Fruit fly (Drosophila melanogaster) whole organism, prepupa: ENCODE results near the gene CG34253.

ENCODE experiments used
- Blimp-1 ChIP-seq: fragments of 200-800 bp; sonication (Bioruptor generic); optimal IDR thresholded peaks from 3 replicates; lab custom pipeline; 2017; ENCODE audit warnings: missing biosample characterization, missing genetic modification characterization, mild to moderate bottlenecking, moderate library complexity, missing genetic modification reagents
- CG10631 ChIP-seq: fragments of 200-800 bp; sonication (Bioruptor generic); optimal IDR thresholded peaks from 2 replicates; lab custom pipeline; 2016; ENCODE audit warnings: missing biosample characterization, missing genetic modification characterization
- CG10669 ChIP-seq: fragments of 200-800 bp; sonication (Bioruptor generic); optimal IDR thresholded peaks from 3 replicates; lab custom pipeline; 2018; ENCODE audit warnings: missing biosample characterization, mild to moderate bottlenecking, missing genetic modification characterization, moderate library complexity
- CG11294 ChIP-seq: fragments of 200-800 bp; sonication (Bioruptor generic); IDR thresholded peaks from 2 replicates; pipeline ENCODE4 v1.3.6; 2022; ENCODE audit warnings: missing biosample characterization, missing genetic modification characterization
- CG11762 ChIP-seq: fragments of 200-800 bp; sonication (Bioruptor generic); optimal IDR thresholded peaks from 3 replicates; lab custom pipeline; 2016; ENCODE audit warnings: missing biosample characterization, missing genetic modification characterization; ENCODE audit not compliant: insufficient read depth
- CG11902 ChIP-seq: fragments of 200-800 bp; sonication (Bioruptor generic); optimal IDR thresholded peaks from 3 replicates; lab custom pipeline; 2016; ENCODE audit warnings: missing biosample characterization, missing genetic modification characterization
- CG15336 ChIP-seq: fragments of 200-800 bp; sonication (Bioruptor generic); IDR thresholded peaks from 2 replicates; pipeline ENCODE4 v1.3.6; 2022; ENCODE audit warnings: missing biosample characterization, missing genetic modification characterization
- CG1621 ChIP-seq: fragments of 200-800 bp; sonication (Bioruptor generic); optimal IDR thresholded peaks from 3 replicates; lab custom pipeline; 2018; ENCODE audit warnings: missing biosample characterization, mild to moderate bottlenecking, missing genetic modification characterization
- CG16779 ChIP-seq: fragments of 200-800 bp; sonication (Bioruptor generic); optimal IDR thresholded peaks from 3 replicates; lab custom pipeline; 2017; ENCODE audit warnings: missing biosample characterization, mild to moderate bottlenecking, missing genetic modification characterization
- CG31627 ChIP-seq: fragments of 200-800 bp; sonication (Bioruptor generic); optimal IDR thresholded peaks from 3 replicates; lab custom pipeline; 2016; ENCODE audit warnings: missing biosample characterization, missing genetic modification characterization
- CG32006 ChIP-seq: fragments of 200-800 bp; sonication (Bioruptor generic); optimal IDR thresholded peaks from 3 replicates; lab custom pipeline; 2017; ENCODE audit warnings: missing biosample characterization, mild to moderate bottlenecking, missing genetic modification characterization
- CG34406 ChIP-seq: fragments of 200-800 bp; sonication (Bioruptor generic); optimal IDR thresholded peaks from 3 replicates; lab custom pipeline; 2016; ENCODE audit warnings: missing biosample characterization, missing genetic modification characterization
- CG3919 ChIP-seq: fragments of 200-800 bp; sonication (Bioruptor generic); optimal IDR thresholded peaks from 3 replicates; lab custom pipeline; 2016; ENCODE audit warnings: missing biosample characterization, missing genetic modification characterization
- CG6163 ChIP-seq: fragments of 200-800 bp; sonication (Bioruptor generic); IDR thresholded peaks from 3 replicates; pipeline ENCODE4 v1.3.6; 2022; ENCODE audit warnings: missing biosample characterization, missing genetic modification characterization
- CG6276 ChIP-seq: fragments of 200-800 bp; sonication (Bioruptor generic); optimal IDR thresholded peaks from 2 replicates; lab custom pipeline; 2017; ENCODE audit warnings: missing biosample characterization, mild to moderate bottlenecking, missing genetic modification characterization
- CG6792 ChIP-seq: fragments of 200-800 bp; sonication (Bioruptor generic); optimal IDR thresholded peaks from 3 replicates; lab custom pipeline; 2016; ENCODE audit warnings: missing biosample characterization, missing genetic modification characterization
- CG6854 ChIP-seq: fragments of 200-800 bp; sonication (Bioruptor generic); optimal IDR thresholded peaks from 2 replicates; lab custom pipeline; 2017; ENCODE audit warnings: missing biosample characterization, mild to moderate bottlenecking, missing genetic modification characterization
- CG7368 ChIP-seq: fragments of 200-800 bp; sonication (Bioruptor generic); optimal IDR thresholded peaks from 3 replicates; lab custom pipeline; 2016; ENCODE audit warnings: missing biosample characterization, missing genetic modification characterization
- CG8319 ChIP-seq: fragments of 200-800 bp; sonication (Bioruptor generic); optimal IDR thresholded peaks from 3 replicates; lab custom pipeline; 2016; ENCODE audit warnings: missing biosample characterization, missing genetic modification characterization
- CG8632 ChIP-seq: fragments of 200-800 bp; sonication (Bioruptor generic); optimal IDR thresholded peaks from 3 replicates; lab custom pipeline; 2016; ENCODE audit warnings: missing biosample characterization, missing genetic modification characterization
- CG9139 ChIP-seq: fragments of 200-800 bp; sonication (Bioruptor generic); optimal IDR thresholded peaks from 3 replicates; lab custom pipeline; 2017; ENCODE audit warnings: missing biosample characterization, mild to moderate bottlenecking, missing genetic modification characterization
- Eip75B ChIP-seq: fragments of 200-800 bp; sonication (Bioruptor generic); optimal IDR thresholded peaks from 3 replicates; lab custom pipeline; 2016; ENCODE audit warnings: missing biosample characterization, missing genetic modification characterization
- Eip78C ChIP-seq: fragments of 200-800 bp; sonication (Bioruptor generic); peaks from one replicate; lab custom pipeline; 2016; ENCODE audit warnings: missing biosample characterization, missing genetic modification characterization
- Eip93F ChIP-seq: fragments of 200-800 bp; sonication (Bioruptor generic); optimal IDR thresholded peaks from 2 replicates; lab custom pipeline; 2016; ENCODE audit warnings: missing biosample characterization, mild to moderate bottlenecking, missing genetic modification characterization
- Gug ChIP-seq: fragments of 200-800 bp; sonication (Bioruptor generic); IDR thresholded peaks from 2 replicates; pipeline ENCODE4 v1.3.6; 2022; ENCODE audit warnings: missing biosample characterization, missing genetic modification characterization
- Hr38 ChIP-seq: sonication (Bioruptor generic); optimal IDR thresholded peaks from 2 replicates; lab custom pipeline; 2016; ENCODE audit warnings: missing biosample characterization, missing genetic modification characterization
- Hr39 ChIP-seq: fragments of 200-800 bp; sonication (Bioruptor generic); optimal IDR thresholded peaks from 2 replicates; lab custom pipeline; 2016; ENCODE audit warnings: missing biosample characterization, missing genetic modification characterization
- Lpt ChIP-seq: fragments of 200-800 bp; sonication (Bioruptor generic); optimal IDR thresholded peaks from 3 replicates; lab custom pipeline; 2016; ENCODE audit warnings: missing biosample characterization, missing genetic modification characterization
- Met ChIP-seq: fragments of 200-800 bp; sonication (Bioruptor generic); optimal IDR thresholded peaks from 3 replicates; lab custom pipeline; 2016; ENCODE audit warnings: missing biosample characterization, missing genetic modification characterization
- OdsH ChIP-seq: fragments of 200-800 bp; sonication (Bioruptor generic); optimal IDR thresholded peaks from 3 replicates; lab custom pipeline; 2016; ENCODE audit warnings: missing biosample characterization, missing genetic modification characterization
- Smox ChIP-seq: fragments of 200-800 bp; sonication (Bioruptor generic); optimal IDR thresholded peaks from 3 replicates; lab custom pipeline; 2016; ENCODE audit warnings: missing biosample characterization, missing genetic modification characterization
- Sox14 ChIP-seq: fragments of 200-800 bp; sonication (Bioruptor generic); optimal IDR thresholded peaks from 3 replicates; lab custom pipeline; 2016; ENCODE audit warnings: missing biosample characterization, missing genetic modification characterization
- Sox15 ChIP-seq: fragments of 200-800 bp; sonication (Bioruptor generic); optimal IDR thresholded peaks from 3 replicates; lab custom pipeline; 2016; ENCODE audit warnings: missing biosample characterization, missing genetic modification characterization
- achi ChIP-seq: fragments of 200-800 bp; sonication (Bioruptor generic); optimal IDR thresholded peaks from 3 replicates; lab custom pipeline; 2016; ENCODE audit warnings: missing biosample characterization, missing genetic modification characterization
- cyc ChIP-seq: fragments of 200-800 bp; sonication (Bioruptor generic); optimal IDR thresholded peaks from 3 replicates; lab custom pipeline; 2016; ENCODE audit warnings: missing biosample characterization, missing genetic modification characterization
- dsx ChIP-seq: fragments of 200-800 bp; optimal IDR thresholded peaks from 3 replicates; lab custom pipeline; 2019; ENCODE audit warnings: missing biosample characterization, mild to moderate bottlenecking, missing genetic modification characterization, moderate library complexity; ENCODE audit not compliant: poor library complexity, severe bottlenecking
- eg ChIP-seq: fragments of 200-800 bp; sonication (Bioruptor generic); IDR thresholded peaks from 3 replicates; pipeline ENCODE4 v1.3.6; 2022; ENCODE audit warnings: missing biosample characterization, missing genetic modification characterization
- fd59A ChIP-seq: fragments of 200-800 bp; sonication (Bioruptor generic); optimal IDR thresholded peaks from 2 replicates; lab custom pipeline; 2017; ENCODE audit warnings: missing biosample characterization, mild to moderate bottlenecking, missing genetic modification characterization, missing genetic modification reagents
- fd85E ChIP-seq: fragments of 200-800 bp; sonication (Bioruptor generic); optimal IDR thresholded peaks from 3 replicates; lab custom pipeline; 2016; ENCODE audit warnings: missing biosample characterization, missing genetic modification characterization
- fkh ChIP-seq: fragments of 200-800 bp; sonication (Bioruptor generic); optimal IDR thresholded peaks from 3 replicates; lab custom pipeline; 2017; ENCODE audit warnings: missing biosample characterization, mild to moderate bottlenecking, missing genetic modification characterization, moderate library complexity
- lz ChIP-seq: fragments of 200-800 bp; sonication (Bioruptor generic); optimal IDR thresholded peaks from 3 replicates; lab custom pipeline; 2016; ENCODE audit warnings: missing biosample characterization, missing genetic modification characterization
- net ChIP-seq: fragments of 200-800 bp; sonication (Bioruptor generic); optimal IDR thresholded peaks from 3 replicates; lab custom pipeline; 2016; ENCODE audit warnings: missing biosample characterization, missing genetic modification characterization
- salr ChIP-seq, 2 experiments: fragments of 200-800 bp; sonication (Bioruptor generic); optimal IDR thresholded peaks; 3 replicates each; lab custom pipeline; 2016 to 2018; ENCODE audit warnings: missing biosample characterization in 2 of 2, missing genetic modification characterization in 2 of 2, mild to moderate bottlenecking in 1 of 2
- ss ChIP-seq, 2 experiments: fragments of 200-800 bp; sonication (Bioruptor generic); optimal IDR thresholded peaks; 2 replicates in 1 of 2; 3 replicates in 1 of 2; lab custom pipeline; 2017 to 2018; ENCODE audit warnings: mild to moderate bottlenecking in 2 of 2, missing biosample characterization in 2 of 2, missing genetic modification characterization in 2 of 2, moderate library complexity in 1 of 2
- svp ChIP-seq: fragments of 200-800 bp; sonication (Bioruptor generic); peaks from one replicate; lab custom pipeline; 2016; ENCODE audit warnings: missing biosample characterization, missing genetic modification characterization
- topi ChIP-seq: fragments of 200-800 bp; sonication (Bioruptor generic); optimal IDR thresholded peaks from 3 replicates; lab custom pipeline; 2016; ENCODE audit warnings: missing biosample characterization, missing genetic modification characterization

The CG34253 gene

dm6 chr3L:18061713-18062365, 25.3 kb downstream of the CG34253 start (continued):
- TF ChIP-seq Eip75B (GFP tag; lab: Kevin White, UChicago): peak; percentile 42
- TF ChIP-seq CG15336 (GFP tag; lab: Robert Waterston, UW): peak; percentile 44; the same call in 1 of the 2 replicates
- TF ChIP-seq eg (GFP tag; lab: Robert Waterston, UW): no peak; the same call in 2 of the 3 replicates
- peak; percentile 24 for TF ChIP-seq Eip93F (GFP tag; lab: Kevin White, UChicago)

DNA sequence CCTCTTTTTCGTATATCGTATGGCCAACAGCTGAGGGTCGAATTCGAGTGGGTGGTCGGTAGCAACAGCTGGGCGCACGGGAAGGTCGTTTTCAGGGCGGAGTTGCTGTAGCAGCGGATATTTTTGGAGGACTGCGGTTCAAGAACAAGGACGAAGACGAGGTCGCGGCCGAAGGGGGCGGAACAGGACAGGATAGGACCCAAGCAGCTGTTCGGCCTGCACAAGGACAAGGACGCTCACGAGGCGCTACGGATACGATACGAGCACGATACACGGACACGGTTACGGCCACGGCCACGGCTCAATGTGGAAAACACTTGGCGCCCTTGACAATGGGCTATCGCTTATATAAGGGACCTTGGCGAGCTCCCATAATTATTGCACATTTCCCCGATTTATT, 25.9 kb downstream of the CG34253 start:
- TF ChIP-seq CG11762 (GFP tag; lab: Kevin White, UChicago) (no peak), fkh (GFP tag; lab: Kevin White, UChicago) (no peak), fd59A (GFP tag; lab: Kevin White, UChicago) (no peak), salr (GFP tag; optimal IDR thresholded peaks at IDR 0.05; lab: Kevin White, UChicago) (no peak), CG3919 (GFP tag; lab: Kevin White, UChicago) (no peak), CG11902 (GFP tag; lab: Kevin White, UChicago) (no peak), Hr39 (GFP tag; lab: Kevin White, UChicago) (no peak), CG9139 (GFP tag; lab: Kevin White, UChicago) (no peak), eg (GFP tag; lab: Robert Waterston, UW) (no peak), CG6854 (GFP tag; lab: Kevin White, UChicago) (no peak), CG8632 (GFP tag; lab: Kevin White, UChicago) (no peak), CG8319 (no peak)

DNA sequence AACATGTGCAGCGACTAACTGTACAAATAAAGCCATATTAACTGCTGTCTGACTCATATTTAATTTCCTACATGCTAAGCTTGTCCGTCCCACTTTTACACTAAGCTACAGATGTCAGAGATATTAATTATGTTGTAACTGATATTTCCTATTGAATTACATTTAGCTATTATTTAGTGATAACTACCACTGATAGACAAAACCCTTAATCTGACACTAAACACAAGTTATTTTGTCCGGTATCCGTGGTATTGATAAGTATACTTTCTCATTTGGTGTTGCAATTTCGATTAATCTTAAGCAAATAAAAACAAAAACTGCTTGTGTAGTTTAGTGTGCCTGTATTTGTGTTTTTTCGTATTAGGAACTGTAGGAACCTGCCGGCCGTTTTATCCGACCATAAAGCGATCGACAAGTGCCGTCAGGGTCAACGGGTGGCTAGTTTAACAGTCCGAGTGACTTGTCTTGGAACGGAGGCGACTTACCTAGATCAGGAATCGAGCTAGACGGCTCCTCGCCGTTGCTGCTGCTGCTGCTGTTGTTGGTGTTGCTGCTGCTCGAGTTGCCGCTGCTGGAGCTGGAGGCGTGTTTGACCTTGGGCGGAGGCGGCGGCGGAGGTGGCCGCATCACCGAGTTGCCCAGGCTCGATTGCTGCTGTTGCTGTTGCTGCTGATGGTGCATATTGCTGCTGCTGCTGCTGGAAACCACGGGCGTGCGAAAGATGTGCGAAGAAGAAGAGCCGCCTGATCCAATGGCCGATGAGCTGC, 29.2 kb downstream of the CG34253 start:
- TF ChIP-seq Met (GFP tag; lab: Kevin White, UChicago): no peak
- TF ChIP-seq CG10669 (GFP tag; lab: Kevin White, UChicago): peak; percentile 56
- TF ChIP-seq CG16779 (tag; lab: Kevin White, UChicago): no peak
- no peak for TF ChIP-seq fkh (GFP tag; lab: Kevin White, UChicago)
- TF ChIP-seq CG32006 (GFP tag; lab: Kevin White, UChicago): no peak
- no peak for TF ChIP-seq eg (GFP tag; lab: Robert Waterston, UW)
- no peak for TF ChIP-seq Gug (GFP tag; lab: Robert Waterston, UW)
- TF ChIP-seq ss (GFP tag; optimal IDR thresholded peaks at IDR 0.05; lab: Kevin White, UChicago): peak; percentile 27 to 64
- TF ChIP-seq topi (GFP tag; lab: Kevin White, UChicago): no peak
- TF ChIP-seq dsx (GFP tag; lab: Kevin White, UChicago): peak; percentile 55
- peak; percentile 43 for TF ChIP-seq CG1621
- no peak for TF ChIP-seq CG31627 (GFP tag; lab: Kevin White, UChicago)
- no peak for TF ChIP-seq Sox15 (GFP tag; lab: Kevin White, UChicago)
- TF ChIP-seq Smox (GFP tag; lab: Kevin White, UChicago): no peak
- TF ChIP-seq net (GFP tag; lab: Kevin White, UChicago): peak; percentile 27
- TF ChIP-seq fd85E (GFP tag; lab: Kevin White, UChicago): no peak
- TF ChIP-seq achi (GFP tag; lab: Kevin White, UChicago): peak; percentile 12
- TF ChIP-seq Hr38 (GFP tag; lab: Kevin White, UChicago): no peak
- TF ChIP-seq Blimp-1: no peak
- no peak for TF ChIP-seq Sox14 (GFP tag; lab: Kevin White, UChicago)
- TF ChIP-seq CG10631 (GFP tag; lab: Kevin White, UChicago): peak; percentile 8
- no peak for TF ChIP-seq CG3919 (GFP tag; lab: Kevin White, UChicago)
- TF ChIP-seq Eip78C: peak; percentile 83
- TF ChIP-seq OdsH (GFP tag; lab: Kevin White, UChicago): no peak
- TF ChIP-seq CG11902 (GFP tag; lab: Kevin White, UChicago): no peak
- no peak for TF ChIP-seq cyc
- no peak for TF ChIP-seq Lpt (GFP tag; lab: Kevin White, UChicago)
- TF ChIP-seq CG6276 (GFP tag; lab: Kevin White, UChicago): no peak
- TF ChIP-seq lz: no peak
- TF ChIP-seq CG7368 (GFP tag; lab: Kevin White, UChicago): peak; percentile 1
- no peak for TF ChIP-seq CG11294 (GFP tag; lab: Robert Waterston, UW)
- no peak for TF ChIP-seq svp
- TF ChIP-seq CG6163 (GFP tag; lab: Robert Waterston, UW): no peak
- TF ChIP-seq CG6792 (GFP tag; lab: Kevin White, UChicago): no peak
- no peak for TF ChIP-seq CG34406 (GFP tag; lab: Kevin White, UChicago)
